Fruit fly (Drosophila melanogaster): Measurements from ENCODE around the gene CG34134.

CG34134 gene

DNA sequence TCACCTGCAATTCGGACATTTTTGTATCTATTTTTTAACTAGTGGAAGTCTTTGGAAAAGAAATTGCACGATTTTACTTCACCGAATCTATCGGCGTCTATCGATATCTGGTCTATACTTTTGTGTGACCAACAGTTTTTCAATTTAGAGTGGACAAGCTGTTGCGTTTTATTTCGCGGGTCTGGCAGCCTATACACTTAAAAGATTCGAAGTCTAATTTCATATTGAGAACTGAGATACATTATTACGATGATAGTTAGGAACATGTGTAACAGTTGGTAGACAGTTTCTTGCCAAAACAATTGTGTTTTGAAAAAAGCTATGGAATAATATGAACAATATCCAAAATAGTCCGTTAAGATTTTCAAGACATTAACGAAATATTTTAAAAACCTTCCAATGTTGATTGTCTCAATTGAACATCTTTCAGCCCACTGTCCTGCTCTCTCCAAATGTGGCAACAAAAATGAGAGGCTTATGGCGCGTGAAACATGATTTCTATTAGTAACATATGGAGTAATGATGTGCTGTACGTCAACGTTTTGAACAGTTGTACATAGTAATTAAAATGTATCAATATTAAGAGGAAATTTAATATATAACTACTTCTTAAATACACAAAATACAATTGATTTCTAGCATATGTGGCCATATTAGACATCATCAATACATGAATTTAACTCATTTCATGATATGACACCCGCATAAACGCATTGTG lies 28.1 kb downstream of the CG34134 start, which contains the start of gene Acbp1 (continued):
- TF ChIP-seq Sox102F (GFP tag; optimal IDR thresholded peaks at IDR 0.05), result peak; percentile 97
- TF ChIP-seq dsx (GFP tag; optimal IDR thresholded peaks at IDR 0.05; ENCODE audit: poor library complexity, severe bottlenecking), result peak; percentile 96
- peak; percentile 96 for TF ChIP-seq CG6792 (GFP tag; optimal IDR thresholded peaks at IDR 0.05)
- TF ChIP-seq Eip75B (GFP tag; optimal IDR thresholded peaks at IDR 0.05), result peak; percentile 92
- peak; percentile 97 for TF ChIP-seq eg (GFP tag; IDR thresholded peaks at IDR 0.05)
- peak; percentile 94 for TF ChIP-seq acj6 (GFP tag; optimal IDR thresholded peaks at IDR 0.05)
- peak; percentile 90 for TF ChIP-seq CG11294 (GFP tag; IDR thresholded peaks at IDR 0.05)
- peak; percentile 94 for TF ChIP-seq fd59A (GFP tag; optimal IDR thresholded peaks at IDR 0.05)
- peak; percentile 98 for TF ChIP-seq CG6276 (GFP tag; optimal IDR thresholded peaks at IDR 0.05)
- peak; percentile 97 for TF ChIP-seq CG8119 (GFP tag; IDR thresholded peaks at IDR 0.05)
- peak; percentile 99 for TF ChIP-seq Eip78C (GFP tag)
- peak; percentile 97 for TF ChIP-seq Sox14 (GFP tag; optimal IDR thresholded peaks at IDR 0.05)
- TF ChIP-seq Hr39 (GFP tag; optimal IDR thresholded peaks at IDR 0.05), result peak; percentile 94
- peak; percentile 96 for TF ChIP-seq Hr4 (GFP tag; optimal IDR thresholded peaks at IDR 0.05)
- peak; percentile 93 for TF ChIP-seq lz (GFP tag; optimal IDR thresholded peaks at IDR 0.05)
- peak; percentile 97 for TF ChIP-seq CG15336 (GFP tag; IDR thresholded peaks at IDR 0.05)
- peak; percentile 98 for TF ChIP-seq Ets96B (tag; optimal IDR thresholded peaks at IDR 0.05)
- peak; percentile 75 to 93 for TF ChIP-seq salr (GFP tag; optimal IDR thresholded peaks at IDR 0.05)
- TF ChIP-seq CG16779 (tag; optimal IDR thresholded peaks at IDR 0.05), result peak; percentile 97
- TF ChIP-seq CG8632 (GFP tag; optimal IDR thresholded peaks at IDR 0.05), result peak; percentile 97
- peak; percentile 96 for TF ChIP-seq CG3919 (GFP tag; optimal IDR thresholded peaks at IDR 0.05)
- peak; percentile 94 for TF ChIP-seq OdsH (GFP tag; optimal IDR thresholded peaks at IDR 0.05)
- TF ChIP-seq CG34406 (GFP tag; optimal IDR thresholded peaks at IDR 0.05), result peak; percentile 97
- peak; percentile 97 to 98 for TF ChIP-seq ss (GFP tag; optimal IDR thresholded peaks at IDR 0.05)
- TF ChIP-seq topi (GFP tag; optimal IDR thresholded peaks at IDR 0.05), result peak; percentile 94
- TF ChIP-seq fd85E (GFP tag; optimal IDR thresholded peaks at IDR 0.05), result peak; percentile 85
- peak; percentile 97 for TF ChIP-seq CG6808 (GFP tag; optimal IDR thresholded peaks at IDR 0.05)
- TF ChIP-seq Hr38 (GFP tag; optimal IDR thresholded peaks at IDR 0.05), result peak; percentile 69
- TF ChIP-seq fkh (GFP tag; optimal IDR thresholded peaks at IDR 0.05), result peak; percentile 70
- TF ChIP-seq Met (GFP tag; optimal IDR thresholded peaks at IDR 0.05), result peak; percentile 95
- TF ChIP-seq CG9139 (GFP tag; optimal IDR thresholded peaks at IDR 0.05), result peak; percentile 95
- TF ChIP-seq vri (GFP tag; optimal IDR thresholded peaks at IDR 0.05), result peak; percentile 91
- peak; percentile 91 for TF ChIP-seq Gug (GFP tag; IDR thresholded peaks at IDR 0.05)
- TF ChIP-seq CG31627 (GFP tag; optimal IDR thresholded peaks at IDR 0.05), result peak; percentile 95
- TF ChIP-seq CG6854 (GFP tag; optimal IDR thresholded peaks at IDR 0.05), result peak; percentile 98

DNA sequence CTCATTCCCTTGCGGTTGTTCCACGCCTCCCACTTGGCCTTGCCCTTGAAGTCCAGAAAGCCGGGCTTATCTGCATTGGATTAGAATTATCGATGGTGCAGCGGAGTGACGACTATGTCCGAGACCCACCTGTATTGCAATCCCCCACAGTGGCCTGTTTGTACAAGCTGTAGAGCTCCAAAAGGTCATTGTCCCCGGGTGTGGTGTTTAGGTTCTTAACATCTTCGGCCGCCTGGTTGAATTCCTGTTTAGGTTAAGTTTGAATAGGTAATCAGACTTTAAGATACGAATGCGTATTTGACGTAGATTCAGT lies 28.6 kb downstream of the CG34134 start:
- TF ChIP-seq svp (GFP tag), result no peak
- TF ChIP-seq Sox14 (GFP tag; optimal IDR thresholded peaks at IDR 0.05), result no peak
- TF ChIP-seq CG6276 (GFP tag; optimal IDR thresholded peaks at IDR 0.05), result no peak
- no peak for TF ChIP-seq lz (GFP tag; optimal IDR thresholded peaks at IDR 0.05)
- no peak for TF ChIP-seq fd85E (GFP tag; optimal IDR thresholded peaks at IDR 0.05)
- TF ChIP-seq dsx (GFP tag; optimal IDR thresholded peaks at IDR 0.05; ENCODE audit: poor library complexity, severe bottlenecking), result no peak
- no peak for TF ChIP-seq CG15336 (GFP tag; IDR thresholded peaks at IDR 0.05)

DNA sequence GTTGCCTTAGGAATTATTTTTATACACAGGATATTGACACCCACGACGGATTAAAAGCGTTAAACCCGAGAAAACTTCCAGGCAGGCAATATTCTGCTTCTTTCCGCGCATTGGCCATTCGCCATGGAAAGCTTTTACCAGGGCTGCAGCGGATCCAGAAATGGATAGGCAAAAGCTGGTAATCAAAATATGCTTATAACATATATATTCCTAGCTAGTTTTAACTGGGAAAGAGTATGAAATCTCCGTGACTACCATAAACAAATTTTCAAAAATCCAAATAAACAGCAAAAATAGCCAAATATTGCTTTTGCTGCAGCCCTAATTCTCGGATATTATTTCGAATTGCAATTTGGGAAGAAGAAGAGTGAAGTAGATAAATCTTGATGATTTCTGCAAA lies 31.1 kb downstream of the CG34134 start, which contains the start of the genes PAPLA1 and Rbsn-5:
PAPLA1 (minus strand) TSS at position 141 of the 400 bp plus-strand sequence.
Rbsn-5 (plus strand) TSS at position 335 of the 400 bp plus-strand sequence.
- TF ChIP-seq Gug (GFP tag; IDR thresholded peaks at IDR 0.05) (peak; percentile 88), CG9139 (GFP tag; optimal IDR thresholded peaks at IDR 0.05) (peak; percentile 62), Smox (GFP tag; optimal IDR thresholded peaks at IDR 0.05) (peak; percentile 94), CG15336 (GFP tag; IDR thresholded peaks at IDR 0.05) (peak; percentile 82), Hr39 (GFP tag; optimal IDR thresholded peaks at IDR 0.05) (peak; percentile 98), Ets96B (tag; optimal IDR thresholded peaks at IDR 0.05) (peak; percentile 89), CG34406 (GFP tag; optimal IDR thresholded peaks at IDR 0.05) (peak; percentile 88), CG10669 (GFP tag; optimal IDR thresholded peaks at IDR 0.05) (peak; percentile 91), topi (GFP tag; optimal IDR thresholded peaks at IDR 0.05) (peak; percentile 94), CG31627 (GFP tag; optimal IDR thresholded peaks at IDR 0.05) (peak; percentile 98), Eip93F (GFP tag; optimal IDR thresholded peaks at IDR 0.05) (peak; percentile 16), CG6808 (GFP tag; optimal IDR thresholded peaks at IDR 0.05) (peak; percentile 89), pdm3 (GFP tag; optimal IDR thresholded peaks at IDR 0.05) (peak; percentile 96), net (GFP tag; optimal IDR thresholded peaks at IDR 0.05) (peak; percentile 91), Met (GFP tag; optimal IDR thresholded peaks at IDR 0.05) (peak; percentile 95), dac (GFP tag; optimal IDR thresholded peaks at IDR 0.05) (peak; percentile 89), lz (GFP tag; optimal IDR thresholded peaks at IDR 0.05) (peak; percentile 96), CG4318 (GFP tag; optimal IDR thresholded peaks at IDR 0.05) (peak; percentile 82), dsx (GFP tag; optimal IDR thresholded peaks at IDR 0.05; ENCODE audit: poor library complexity, severe bottlenecking) (peak; percentile 84), CG16779 (tag; optimal IDR thresholded peaks at IDR 0.05) (peak; percentile 74), CG3032 (tag; optimal IDR thresholded peaks at IDR 0.05) (peak; percentile 94), Lpt (GFP tag; optimal IDR thresholded peaks at IDR 0.05) (peak; percentile 87), Ets21C (GFP tag; optimal IDR thresholded peaks at IDR 0.05) (peak; percentile 95)

Measured in whole organism, prepupa.